Fruit fly (Drosophila melanogaster): ENCODE data around the gene CG13039.

CG13039 gene

DNA sequence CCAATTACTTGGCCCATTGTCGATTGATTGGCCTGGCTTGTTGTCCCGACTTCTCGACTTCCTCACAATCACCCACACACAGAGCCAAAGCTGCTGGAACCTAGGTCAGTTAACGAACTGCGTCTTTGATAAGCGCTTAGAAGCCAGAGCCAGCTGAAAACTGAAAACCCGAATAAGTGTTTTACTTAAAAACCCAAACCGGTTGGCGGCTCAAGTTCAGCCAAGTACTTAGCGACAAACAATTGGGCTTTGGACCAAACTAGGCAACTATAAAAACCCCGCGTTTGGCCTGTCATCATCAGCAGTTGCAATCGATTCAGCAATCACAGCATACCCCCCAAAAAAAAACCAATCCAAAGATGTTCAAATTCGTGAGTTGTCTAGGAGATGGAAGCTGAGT, 3.2 kb downstream of the CG13039 start, which contains the start of gene CG13059:
Gene CG13059, plus strand, starts transcription at position 301 of the 400 bp plus-strand sequence.
- TF ChIP-seq Mnt (GFP tag; optimal IDR thresholded peaks at IDR 0.05): no peak
- no peak for TF ChIP-seq cnc (optimal IDR thresholded peaks at IDR 0.05)
- TF ChIP-seq CG11617 (GFP tag; optimal IDR thresholded peaks at IDR 0.05): no peak
- TF ChIP-seq bab1 (GFP tag; optimal IDR thresholded peaks at IDR 0.05): no peak
- TF ChIP-seq Clk (GFP tag; optimal IDR thresholded peaks at IDR 0.05): no peak
- TF ChIP-seq CG12768 (GFP tag; optimal IDR thresholded peaks at IDR 0.05): no peak
- TF ChIP-seq tj (GFP tag; optimal IDR thresholded peaks at IDR 0.05): no peak
- TF ChIP-seq CG7101 (tag; optimal IDR thresholded peaks at IDR 0.05): no peak
- no peak for TF ChIP-seq toe (GFP tag; optimal IDR thresholded peaks at IDR 0.05)
- no peak for TF ChIP-seq CG7045 (GFP tag; optimal IDR thresholded peaks at IDR 0.05)
- TF ChIP-seq CG33017 (tag; optimal IDR thresholded peaks at IDR 0.05): no peak
- no peak for TF ChIP-seq Hr96 (GFP tag; optimal IDR thresholded peaks at IDR 0.05)
- no peak for TF ChIP-seq CG5204 (GFP tag; optimal IDR thresholded peaks at IDR 0.05)

- TF ChIP-seq ovo (GFP tag; optimal IDR thresholded peaks at IDR 0.05) (no peak), CG1620 (GFP tag; optimal IDR thresholded peaks at IDR 0.05) (no peak), CG33017 (tag; optimal IDR thresholded peaks at IDR 0.05) (no peak), toe (GFP tag; optimal IDR thresholded peaks at IDR 0.05) (no peak), tj (GFP tag; optimal IDR thresholded peaks at IDR 0.05) (no peak), cnc (optimal IDR thresholded peaks at IDR 0.05) (no peak), cic (GFP tag; optimal IDR thresholded peaks at IDR 0.05) (no peak), CG7101 (tag; optimal IDR thresholded peaks at IDR 0.05) (no peak), CG7045 (GFP tag; optimal IDR thresholded peaks at IDR 0.05) (no peak), pad (GFP tag; optimal IDR thresholded peaks at IDR 0.05) (no peak), CG14711 (tag; optimal IDR thresholded peaks at IDR 0.05) (no peak), Hr96 (GFP tag; optimal IDR thresholded peaks at IDR 0.05) (no peak), bab1 (GFP tag; optimal IDR thresholded peaks at IDR 0.05) (no peak)
Observed at dm6 chr3L:16321172-16321571, 5.4 kb downstream of the CG13039 start, which contains the start of gene CG42718. Gene CG42718, minus strand, starts transcription at chr3L:16321272.

DNA sequence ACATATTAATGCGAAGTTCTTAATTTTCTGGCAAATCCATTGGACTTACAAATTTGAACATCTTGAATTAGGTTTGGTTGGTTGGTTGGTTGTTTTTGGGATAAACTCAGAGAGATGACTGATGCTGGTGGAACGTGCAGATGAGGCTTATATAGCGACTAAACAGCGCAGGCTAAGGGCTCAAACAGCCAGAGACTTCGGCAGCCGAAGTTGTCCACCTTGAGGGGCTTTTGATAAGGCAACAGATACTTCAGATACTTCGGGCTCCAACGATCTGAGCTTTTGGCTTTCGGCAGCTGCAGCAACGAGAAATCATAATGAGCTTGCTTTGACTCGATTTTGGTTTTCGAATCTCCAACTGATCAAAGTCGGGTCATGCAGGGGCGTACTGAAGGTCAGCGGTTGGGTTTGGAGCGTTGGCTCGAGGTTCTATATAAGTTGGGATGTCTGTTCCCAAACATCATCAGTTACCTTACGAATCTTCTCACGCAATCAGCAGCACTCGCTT, 7.1 kb downstream of the CG13039 start, which contains the start of the genes CG13041 and CG13060:
Gene CG13041, minus strand, starts transcription at position 128 of the 508 bp plus-strand sequence.
Gene CG13060, plus strand, starts transcription at position 458 of the 508 bp plus-strand sequence.
- TF ChIP-seq CG7045 (GFP tag; optimal IDR thresholded peaks at IDR 0.05) (no peak), ovo (GFP tag; optimal IDR thresholded peaks at IDR 0.05) (no peak), CG7101 (tag; optimal IDR thresholded peaks at IDR 0.05) (no peak), bab1 (GFP tag; optimal IDR thresholded peaks at IDR 0.05) (no peak), toe (GFP tag; optimal IDR thresholded peaks at IDR 0.05) (no peak), cnc (optimal IDR thresholded peaks at IDR 0.05) (no peak), CG5204 (GFP tag; optimal IDR thresholded peaks at IDR 0.05) (no peak), cic (GFP tag; optimal IDR thresholded peaks at IDR 0.05) (no peak)

DNA sequence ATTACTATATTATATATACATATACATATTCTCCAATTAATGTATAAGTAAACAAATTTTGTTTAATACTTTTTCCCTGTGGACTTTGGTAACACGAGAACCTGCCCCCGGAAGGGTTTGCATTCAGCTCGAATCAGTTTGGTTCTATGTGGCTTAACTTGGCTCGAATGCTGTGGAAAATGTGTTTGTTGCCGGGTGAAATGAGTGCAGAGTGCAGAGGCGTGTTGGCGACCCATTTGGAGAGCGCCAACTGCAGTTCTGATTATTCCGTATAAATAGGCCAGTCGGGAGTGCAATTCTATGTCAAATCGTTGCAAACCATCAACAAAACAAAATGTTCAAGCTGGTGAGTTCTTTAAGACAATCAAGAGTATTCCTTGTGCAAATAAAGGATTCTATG, 8.8 kb downstream of the CG13039 start, which contains the start of gene Nplp3:
Gene Nplp3, plus strand, starts transcription at position 301 of the 400 bp plus-strand sequence.
- TF ChIP-seq Clk (GFP tag; optimal IDR thresholded peaks at IDR 0.05) (no peak), toe (GFP tag; optimal IDR thresholded peaks at IDR 0.05) (no peak), cnc (optimal IDR thresholded peaks at IDR 0.05) (no peak), CG5204 (GFP tag; optimal IDR thresholded peaks at IDR 0.05) (no peak), Mnt (GFP tag; optimal IDR thresholded peaks at IDR 0.05) (no peak), CG1620 (GFP tag; optimal IDR thresholded peaks at IDR 0.05) (no peak), Crg-1 (GFP tag; optimal IDR thresholded peaks at IDR 0.05) (no peak), bab1 (GFP tag; optimal IDR thresholded peaks at IDR 0.05) (no peak), cic (GFP tag; optimal IDR thresholded peaks at IDR 0.05) (no peak), CG11617 (GFP tag; optimal IDR thresholded peaks at IDR 0.05) (no peak), CG12768 (GFP tag; optimal IDR thresholded peaks at IDR 0.05) (no peak)

DNA sequence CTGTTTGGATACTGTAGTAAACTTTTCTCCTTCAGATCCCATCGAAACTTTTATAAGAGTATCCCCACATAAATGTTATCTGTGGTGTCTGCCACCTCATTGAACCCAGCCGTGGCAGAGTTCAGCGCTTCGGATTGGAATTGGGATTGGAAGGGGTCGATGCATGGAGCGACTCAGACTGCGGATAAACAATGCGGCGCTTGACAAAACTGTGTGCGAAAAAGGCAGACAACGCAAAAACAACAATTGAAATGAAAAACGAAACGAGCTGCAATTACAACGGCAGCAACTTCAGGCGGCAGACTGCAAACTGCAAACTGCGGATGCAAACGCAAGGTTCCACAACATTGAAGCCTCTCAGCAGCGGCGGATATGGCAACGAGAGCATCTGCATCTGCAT, 12.6 kb downstream of the CG13039 start, which contains the start of gene CG13062:
Gene CG13062, plus strand, starts transcription at position 301 of the 400 bp plus-strand sequence.
- TF ChIP-seq toe (GFP tag; optimal IDR thresholded peaks at IDR 0.05): no peak
- TF ChIP-seq ovo (GFP tag; optimal IDR thresholded peaks at IDR 0.05): no peak
- TF ChIP-seq Hr96 (GFP tag; optimal IDR thresholded peaks at IDR 0.05): no peak
- TF ChIP-seq kay (GFP tag; ENCODE audit: borderline replicate concordance): no peak

DNA sequence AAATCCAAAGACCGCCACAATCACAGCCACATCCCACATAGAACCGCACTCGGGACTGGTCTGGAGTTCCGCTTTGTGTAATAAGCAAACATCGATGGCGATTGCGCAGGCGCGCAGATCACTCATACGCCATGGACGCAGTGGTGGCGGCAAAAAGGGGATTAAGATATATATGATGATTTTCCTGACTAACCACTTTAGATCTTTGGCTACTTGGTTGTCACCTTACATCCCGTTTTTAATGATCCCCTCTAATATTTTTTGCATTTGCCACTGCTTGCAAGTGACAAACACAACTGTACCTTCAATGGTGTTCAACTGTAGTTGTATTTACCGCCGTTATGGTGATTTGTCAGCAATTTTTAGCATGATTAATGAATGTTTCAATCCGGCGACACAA, 16.6 kb downstream of the CG13039 start:
- TF ChIP-seq tj (GFP tag; optimal IDR thresholded peaks at IDR 0.05): no peak
- TF ChIP-seq toe (GFP tag; optimal IDR thresholded peaks at IDR 0.05): no peak
- no peak for TF ChIP-seq ovo (GFP tag; optimal IDR thresholded peaks at IDR 0.05)
- TF ChIP-seq CG33017 (tag; optimal IDR thresholded peaks at IDR 0.05): no peak
- TF ChIP-seq cic (GFP tag; optimal IDR thresholded peaks at IDR 0.05): no peak
- no peak for TF ChIP-seq CG1620 (GFP tag; optimal IDR thresholded peaks at IDR 0.05)
- peak; percentile 32 for TF ChIP-seq CG5204 (GFP tag; optimal IDR thresholded peaks at IDR 0.05)

dm6 chr3L:16308380-16308779, 18.2 kb downstream of the CG13039 start, which contains the start of gene CG13042:
Gene CG13042, minus strand, starts transcription at chr3L:16308480.
- TF ChIP-seq toe (GFP tag; optimal IDR thresholded peaks at IDR 0.05) (no peak), CG7101 (tag; optimal IDR thresholded peaks at IDR 0.05) (no peak), CG1620 (GFP tag; optimal IDR thresholded peaks at IDR 0.05) (no peak), CG11617 (GFP tag; optimal IDR thresholded peaks at IDR 0.05) (no peak), CG14711 (tag; optimal IDR thresholded peaks at IDR 0.05) (no peak), pad (GFP tag; optimal IDR thresholded peaks at IDR 0.05) (no peak), CG7045 (GFP tag; optimal IDR thresholded peaks at IDR 0.05) (no peak), cnc (optimal IDR thresholded peaks at IDR 0.05) (no peak), ovo (GFP tag; optimal IDR thresholded peaks at IDR 0.05) (no peak), cic (GFP tag; optimal IDR thresholded peaks at IDR 0.05) (no peak), bab1 (GFP tag; optimal IDR thresholded peaks at IDR 0.05) (no peak), tj (GFP tag; optimal IDR thresholded peaks at IDR 0.05) (no peak), Clk (GFP tag; optimal IDR thresholded peaks at IDR 0.05) (no peak), Mnt (GFP tag; optimal IDR thresholded peaks at IDR 0.05) (no peak), CG33017 (tag; optimal IDR thresholded peaks at IDR 0.05) (no peak), CG5204 (GFP tag; optimal IDR thresholded peaks at IDR 0.05) (no peak), CG12768 (GFP tag; optimal IDR thresholded peaks at IDR 0.05) (no peak)
